Worm (Caenorhabditis elegans) whole organism, L3 larva: ENCODE results near the gene fbxb-49.

Source experiments
- ZK546.5 ChIP-seq: sonication (generic microtip); optimal IDR thresholded peaks from 2 replicates; lab custom pipeline; 2017; ENCODE audit warnings: missing biosample characterization, missing genetic modification characterization
- aly-2 ChIP-seq: fragments of 150-350 bp; optimal IDR thresholded peaks from 2 replicates; lab custom pipeline; 2014; ENCODE audit warnings: missing biosample characterization, missing genetic modification characterization
- elt-2 ChIP-seq: sonication (generic microtip); optimal IDR thresholded peaks from 2 replicates; lab custom pipeline; 2016; ENCODE audit warnings: missing genetic modification reagents, mild to moderate bottlenecking, missing genetic modification characterization, missing compliant biosample characterization
- fos-1 ChIP-seq: fragments of 150-350 bp; optimal IDR thresholded peaks from 2 replicates; lab custom pipeline; 2014; ENCODE audit warnings: missing biosample characterization, missing genetic modification characterization
- jun-1 ChIP-seq: fragments of 150-350 bp; optimal IDR thresholded peaks from 2 replicates; lab custom pipeline; 2014; ENCODE audit warnings: missing biosample characterization, missing genetic modification reagents, missing genetic modification characterization
- mdl-1 ChIP-seq: fragments of 150-350 bp; optimal IDR thresholded peaks from 2 replicates; lab custom pipeline; 2014; ENCODE audit warnings: missing biosample characterization, missing genetic modification characterization
- nhr-11 ChIP-seq: fragments of 150-350 bp; optimal IDR thresholded peaks from 2 replicates; lab custom pipeline; 2014; ENCODE audit warnings: missing biosample characterization, missing genetic modification characterization
- nhr-237 ChIP-seq: fragments of 150-350 bp; optimal IDR thresholded peaks from 2 replicates; lab custom pipeline; 2014; ENCODE audit warnings: missing biosample characterization, missing genetic modification characterization
- nhr-28 ChIP-seq: fragments of 150-350 bp; optimal IDR thresholded peaks from 2 replicates; lab custom pipeline; 2014; ENCODE audit warnings: missing biosample characterization, missing genetic modification characterization
- nhr-77 ChIP-seq: fragments of 150-350 bp; optimal IDR thresholded peaks from 2 replicates; lab custom pipeline; 2014; ENCODE audit warnings: missing biosample characterization, missing genetic modification characterization
- unc-62 ChIP-seq: fragments of 150-350 bp; sonication (generic microtip); optimal IDR thresholded peaks from 4 replicates; lab custom pipeline; 2014; ENCODE audit warnings: missing biosample characterization, missing genetic modification reagents, missing genetic modification characterization
- ztf-11 ChIP-seq: fragments of 150-350 bp; optimal IDR thresholded peaks from 2 replicates; lab custom pipeline; 2014; ENCODE audit warnings: missing biosample characterization, missing genetic modification characterization
- ztf-4 ChIP-seq: fragments of 150-350 bp; optimal IDR thresholded peaks from 2 replicates; lab custom pipeline; 2014; ENCODE audit warnings: missing biosample characterization, missing genetic modification characterization

- TF ChIP-seq unc-62 (GFP tag; lab: Kevin White, UChicago) = no peak
- no peak for TF ChIP-seq elt-2 (tag; lab: Kevin White, UChicago)
- TF ChIP-seq fos-1 (tag; lab: Kevin White, UChicago) = no peak
- TF ChIP-seq nhr-28 (tag; lab: Kevin White, UChicago) = no peak
- no peak for TF ChIP-seq nhr-237 (tag; lab: Kevin White, UChicago)
- TF ChIP-seq aly-2 (tag; lab: Kevin White, UChicago) = no peak
- TF ChIP-seq ztf-4 (tag; lab: Kevin White, UChicago) = no peak
- TF ChIP-seq mdl-1 = no peak
- TF ChIP-seq ZK546.5 = no peak
- TF ChIP-seq nhr-77 = no peak
- no peak for TF ChIP-seq jun-1
- TF ChIP-seq nhr-11 = no peak
- no peak for TF ChIP-seq ztf-11 (tag; lab: Kevin White, UChicago)
Observed at ce11 chrII:1568214-1568613, at the start of gene fbxb-49.
